Worm (Caenorhabditis elegans) whole organism, L2 larva: ENCODE measurements around the gene ZK593.3.

ENCODE experiments used
- C34F6.9 ChIP-seq: fragments of 150-350 bp; optimal IDR thresholded peaks from 2 replicates; lab custom pipeline; 2014; ENCODE audit warnings: missing biosample characterization, missing genetic modification characterization
- F13H6.1 ChIP-seq: sonication (generic microtip); optimal IDR thresholded peaks from 2 replicates; lab custom pipeline; 2016; ENCODE audit warnings: missing genetic modification characterization, missing compliant biosample characterization
- R02D3.7 ChIP-seq: fragments of 150-350 bp; optimal IDR thresholded peaks from 2 replicates; lab custom pipeline; 2014; ENCODE audit warnings: missing biosample characterization, missing genetic modification characterization
- Y55F3AM.14 ChIP-seq: fragments of 200-800 bp; sonication (Bioruptor generic); optimal IDR thresholded peaks from 2 replicates; lab custom pipeline; 2018; ENCODE audit warnings: mild to moderate bottlenecking, missing genetic modification characterization, missing compliant biosample characterization
- ZK546.5 ChIP-seq: sonication (generic microtip); optimal IDR thresholded peaks from 2 replicates; lab custom pipeline; 2017; ENCODE audit warnings: missing biosample characterization, missing genetic modification characterization
- alr-1 ChIP-seq: fragments of 150-350 bp; optimal IDR thresholded peaks from 2 replicates; lab custom pipeline; 2014; ENCODE audit warnings: missing biosample characterization, missing genetic modification characterization
- ama-1 ChIP-seq: fragments of 150-350 bp; optimal IDR thresholded peaks from 2 replicates; lab custom pipeline; 2018; ENCODE audit warnings: inconsistent platforms
- blmp-1 ChIP-seq: sonication (generic microtip); optimal IDR thresholded peaks from 2 replicates; lab custom pipeline; 2017; ENCODE audit warnings: missing genetic modification characterization, mild to moderate bottlenecking, missing compliant biosample characterization, antibody characterized with exemption, moderate library complexity; ENCODE audit not compliant: insufficient read depth
- ceh-82 ChIP-seq: fragments of 150-350 bp; optimal IDR thresholded peaks from 2 replicates; lab custom pipeline; 2014; ENCODE audit warnings: missing biosample characterization, missing genetic modification characterization
- dmd-4 ChIP-seq: sonication (generic microtip); optimal IDR thresholded peaks from 2 replicates; lab custom pipeline; 2017; ENCODE audit warnings: missing biosample characterization, missing genetic modification characterization
- egl-27 ChIP-seq: sonication (generic microtip); optimal IDR thresholded peaks from 3 replicates; lab custom pipeline; 2017; ENCODE audit warnings: missing biosample characterization, missing genetic modification reagents, missing genetic modification characterization
- elt-3 ChIP-seq: sonication (generic microtip); optimal IDR thresholded peaks from 2 replicates; lab custom pipeline; 2017; ENCODE audit warnings: missing biosample characterization, missing genetic modification characterization
- fos-1 ChIP-seq: fragments of 150-350 bp; optimal IDR thresholded peaks from 2 replicates; lab custom pipeline; 2014; ENCODE audit warnings: missing biosample characterization, missing genetic modification characterization
- lin-11 ChIP-seq: fragments of 150-350 bp; sonication (generic microtip); optimal IDR thresholded peaks from 2 replicates; lab custom pipeline; 2014; ENCODE audit warnings: missing biosample characterization, missing genetic modification characterization, inconsistent platforms, mixed read lengths
- lin-13 ChIP-seq: fragments of 150-350 bp; optimal IDR thresholded peaks from 2 replicates; lab custom pipeline; 2014; ENCODE audit warnings: missing biosample characterization, missing genetic modification reagents, missing genetic modification characterization
- lin-39 ChIP-seq: fragments of 150-350 bp; optimal IDR thresholded peaks from 2 replicates; lab custom pipeline; 2014; ENCODE audit warnings: missing biosample characterization, missing genetic modification reagents, missing genetic modification characterization
- lsy-2 ChIP-seq, 2 experiments: fragments of 150-350 bp in 1 of 2; sonication (generic microtip) in 1 of 2; optimal IDR thresholded peaks; 2 replicates each; lab custom pipeline; 2014 to 2017; ENCODE audit warnings: missing biosample characterization in 2 of 2, missing genetic modification characterization in 2 of 2
- mab-5 ChIP-seq: fragments of 150-350 bp; optimal IDR thresholded peaks from 2 replicates; lab custom pipeline; 2014; ENCODE audit warnings: missing biosample characterization, missing genetic modification characterization
- mdl-1 ChIP-seq, 2 experiments: fragments of 150-350 bp in 1 of 2; sonication (generic microtip) in 1 of 2; optimal IDR thresholded peaks; 2 replicates each; lab custom pipeline; 2017; ENCODE audit warnings: missing biosample characterization in 2 of 2, missing genetic modification characterization in 2 of 2
- nhr-10 ChIP-seq: sonication (generic microtip); optimal IDR thresholded peaks from 2 replicates; lab custom pipeline; 2017; ENCODE audit warnings: missing biosample characterization, missing genetic modification characterization
- nhr-11 ChIP-seq: fragments of 150-350 bp; optimal IDR thresholded peaks from 2 replicates; lab custom pipeline; 2014; ENCODE audit warnings: missing biosample characterization, missing genetic modification characterization
- nhr-12 ChIP-seq: fragments of 150-350 bp; optimal IDR thresholded peaks from 2 replicates; lab custom pipeline; 2014; ENCODE audit warnings: missing biosample characterization, missing genetic modification characterization
- nhr-129 ChIP-seq: fragments of 150-350 bp; optimal IDR thresholded peaks from 2 replicates; lab custom pipeline; 2014; ENCODE audit warnings: missing biosample characterization, missing genetic modification characterization
- nhr-23 ChIP-seq: fragments of 150-350 bp; optimal IDR thresholded peaks from 2 replicates; lab custom pipeline; 2014; ENCODE audit warnings: missing biosample characterization, missing genetic modification reagents, missing genetic modification characterization
- nhr-25 ChIP-seq: fragments of 150-350 bp; sonication (generic microtip); optimal IDR thresholded peaks from 3 replicates; lab custom pipeline; 2014; ENCODE audit warnings: missing biosample characterization, missing genetic modification characterization
- nhr-6 ChIP-seq: fragments of 150-350 bp; optimal IDR thresholded peaks from 2 replicates; lab custom pipeline; 2014; ENCODE audit warnings: missing biosample characterization, missing genetic modification characterization
- nhr-77 ChIP-seq: fragments of 150-350 bp; optimal IDR thresholded peaks from 2 replicates; lab custom pipeline; 2014; ENCODE audit warnings: missing biosample characterization, missing genetic modification characterization
- skn-1 ChIP-seq: sonication (generic microtip); optimal IDR thresholded peaks from 2 replicates; lab custom pipeline; 2017; ENCODE audit warnings: missing biosample characterization, missing genetic modification characterization
- sma-3 ChIP-seq: sonication (generic microtip); optimal IDR thresholded peaks from 2 replicates; lab custom pipeline; 2016; ENCODE audit warnings: missing genetic modification reagents, missing genetic modification characterization, missing compliant biosample characterization
- sma-9 ChIP-seq, 2 experiments: fragments of 150-350 bp in 1 of 2; sonication (generic microtip) in 1 of 2; optimal IDR thresholded peaks; 2 replicates each; lab custom pipeline; 2014 to 2016; ENCODE audit warnings: missing genetic modification characterization in 2 of 2, mild to moderate bottlenecking in 1 of 2, missing biosample characterization in 1 of 2, missing compliant biosample characterization in 1 of 2, missing genetic modification reagents in 1 of 2, moderate library complexity in 1 of 2
- snpc-4 ChIP-seq: fragments of 150-350 bp; optimal IDR thresholded peaks from 2 replicates; lab custom pipeline; 2014; ENCODE audit warnings: missing biosample characterization, missing genetic modification characterization
- unc-39 ChIP-seq: fragments of 150-350 bp; optimal IDR thresholded peaks from 2 replicates; lab custom pipeline; 2014; ENCODE audit warnings: missing biosample characterization, missing genetic modification characterization
- unc-55 ChIP-seq: fragments of 150-350 bp; sonication (generic microtip); optimal IDR thresholded peaks from 3 replicates; lab custom pipeline; 2014; ENCODE audit warnings: missing biosample characterization, missing genetic modification reagents, missing genetic modification characterization

ZK593.3 gene

ce11 chrIV:10948797-10949196 lies 33.3 kb downstream of the ZK593.3 start, which contains the start of gene Y69E1A.1:
Gene Y69E1A.1, minus strand, starts transcription at chrIV:10948897.
- TF ChIP-seq mab-5 (no peak), nhr-25 (tag; lab: Kevin White, UChicago) (no peak), sma-3 (GFP tag; lab: Kevin White, UChicago) (no peak), mdl-1 (tag; optimal IDR thresholded peaks at IDR 0.05; lab: Kevin White, UChicago) (no peak), lin-11 (no peak), lsy-2 (tag; optimal IDR thresholded peaks at IDR 0.05; lab: Kevin White, UChicago) (no peak), lin-39 (no peak), unc-55 (GFP tag; lab: Kevin White, UChicago) (no peak), nhr-77 (no peak), nhr-23 (no peak), sma-9 (GFP tag; optimal IDR thresholded peaks at IDR 0.05; lab: Kevin White, UChicago) (no peak), sma-9 (tag; optimal IDR thresholded peaks at IDR 0.05; lab: Kevin White, UChicago) (no peak), alr-1 (tag; lab: Kevin White, UChicago) (no peak), nhr-6 (tag; lab: Kevin White, UChicago) (no peak), lin-13 (GFP tag; lab: Kevin White, UChicago) (no peak), snpc-4 (tag; lab: Kevin White, UChicago) (no peak), elt-3 (tag; lab: Kevin White, UChicago) (no peak), skn-1 (tag; lab: Kevin White, UChicago) (no peak), dmd-4 (tag; lab: Kevin White, UChicago) (no peak), blmp-1 (tag; lab: Kevin White, UChicago) (no peak)

- TF ChIP-seq sma-9 (GFP tag; optimal IDR thresholded peaks at IDR 0.05; lab: Kevin White, UChicago) = no peak
- TF ChIP-seq sma-9 (tag; optimal IDR thresholded peaks at IDR 0.05; lab: Kevin White, UChicago) = no peak
- TF ChIP-seq mab-5 = no peak
- TF ChIP-seq C34F6.9 (tag; lab: Kevin White, UChicago) = no peak
- TF ChIP-seq nhr-10 (tag; lab: Kevin White, UChicago) = no peak
- no peak for TF ChIP-seq elt-3 (tag; lab: Kevin White, UChicago)
- TF ChIP-seq R02D3.7 (tag; lab: Kevin White, UChicago) = no peak
- no peak for TF ChIP-seq lin-13 (GFP tag; lab: Kevin White, UChicago)
- no peak for TF ChIP-seq egl-27
- no peak for TF ChIP-seq sma-3 (GFP tag; lab: Kevin White, UChicago)
- no peak for TF ChIP-seq F13H6.1
- TF ChIP-seq nhr-12 (tag; lab: Kevin White, UChicago) = no peak
- TF ChIP-seq fos-1 (tag; lab: Kevin White, UChicago) = no peak
- no peak for TF ChIP-seq ama-1 (lab: Kevin White, UChicago)
- TF ChIP-seq unc-55 (GFP tag; lab: Kevin White, UChicago) = no peak
- TF ChIP-seq nhr-25 (tag; lab: Kevin White, UChicago) = no peak
- TF ChIP-seq nhr-11 (tag; lab: Kevin White, UChicago) = no peak
- no peak for TF ChIP-seq ceh-82 (tag; lab: Kevin White, UChicago)
Measured at ce11 chrIV:10949510-10949909, 34.0 kb downstream of the ZK593.3 start, which contains the start of gene nsph-3.1. Gene nsph-3.1, plus strand, starts transcription at chrIV:10949810.

ce11 chrIV:10950363-10951214 lies 35.1 kb downstream of the ZK593.3 start:
- TF ChIP-seq blmp-1 (tag; lab: Kevin White, UChicago) = no peak
- TF ChIP-seq nhr-23 = peak; percentile 72
- TF ChIP-seq unc-55 (GFP tag; lab: Kevin White, UChicago) = no peak
- no peak for TF ChIP-seq fos-1 (tag; lab: Kevin White, UChicago)
- TF ChIP-seq ama-1 (lab: Kevin White, UChicago) = no peak

- TF ChIP-seq mdl-1 (tag; optimal IDR thresholded peaks at IDR 0.05; lab: Kevin White, UChicago) (no peak), ZK546.5 (tag; lab: Kevin White, UChicago) (no peak), C34F6.9 (tag; lab: Kevin White, UChicago) (no peak), lin-39 (no peak), Y55F3AM.14 (GFP tag; lab: Kevin White, UChicago) (no peak), nhr-10 (tag; lab: Kevin White, UChicago) (no peak), nhr-129 (no peak), unc-39 (tag; lab: Kevin White, UChicago) (no peak), ama-1 (lab: Kevin White, UChicago) (no peak)
Measured at ce11 chrIV:10951997-10952396, 36.5 kb downstream of the ZK593.3 start, which contains the start of gene Y69E1A.3. Gene Y69E1A.3, plus strand, starts transcription at chrIV:10952297.
